Worm (Caenorhabditis elegans) whole organism, L3 larva: Measurements from ENCODE around the gene ztf-13.

Experiments used
- aly-2 ChIP-seq: fragments of 150-350 bp; optimal IDR thresholded peaks from 2 replicates; lab custom pipeline; 2014; ENCODE audit warnings: missing biosample characterization, missing genetic modification characterization
- elt-3 ChIP-seq, 3 experiments: fragments of 150-350 bp in 1 of 3; sonication (generic microtip) in 2 of 3; optimal IDR thresholded peaks; 2 replicates in 2 of 3; 4 replicates in 1 of 3; lab custom pipeline; 2014 to 2017; ENCODE audit warnings: missing biosample characterization in 3 of 3, missing genetic modification characterization in 3 of 3
- nhr-11 ChIP-seq: fragments of 150-350 bp; optimal IDR thresholded peaks from 2 replicates; lab custom pipeline; 2014; ENCODE audit warnings: missing biosample characterization, missing genetic modification characterization
- nhr-76 ChIP-seq: fragments of 150-350 bp; sonication (generic microtip); optimal IDR thresholded peaks from 5 replicates; lab custom pipeline; 2014; ENCODE audit warnings: missing biosample characterization, missing genetic modification characterization
- ztf-11 ChIP-seq: fragments of 150-350 bp; optimal IDR thresholded peaks from 2 replicates; lab custom pipeline; 2014; ENCODE audit warnings: missing biosample characterization, missing genetic modification characterization

ce11 chrX:3108603-3109002, 6.6 kb upstream of the ztf-13 start:
- no peak for TF ChIP-seq aly-2 (tag; lab: Kevin White, UChicago)
- TF ChIP-seq elt-3 (tag; optimal IDR thresholded peaks at IDR 0.05; lab: Kevin White, UChicago) = no peak
- no peak for TF ChIP-seq nhr-11
- TF ChIP-seq ztf-11 (tag; lab: Kevin White, UChicago) = no peak
- TF ChIP-seq nhr-76 (tag; lab: Kevin White, UChicago) = no peak
